Worm (Caenorhabditis elegans) whole organism, late embryonic: ENCODE measurements around the gene D1054.9.

Experiments
- C08G9.2 ChIP-seq: sonication (generic microtip); optimal IDR thresholded peaks from 2 replicates; lab custom pipeline; 2016; ENCODE audit warnings: mild to moderate bottlenecking, missing genetic modification characterization, moderate library complexity, missing compliant biosample characterization
- F13H6.1 ChIP-seq: sonication (generic microtip); optimal IDR thresholded peaks from 2 replicates; lab custom pipeline; 2016; ENCODE audit warnings: missing genetic modification characterization, missing compliant biosample characterization
- ama-1 ChIP-seq: fragments of 150-350 bp; optimal IDR thresholded peaks from 2 replicates; lab custom pipeline; 2014
- ceh-34 ChIP-seq: sonication (generic microtip); optimal IDR thresholded peaks from 2 replicates; lab custom pipeline; 2016; ENCODE audit warnings: mild to moderate bottlenecking, missing genetic modification characterization, missing compliant biosample characterization
- dmd-4 ChIP-seq: sonication (generic microtip); optimal IDR thresholded peaks from 2 replicates; lab custom pipeline; 2016; ENCODE audit warnings: borderline replicate concordance, missing genetic modification characterization, missing compliant biosample characterization
- fkh-10 ChIP-seq: fragments of 150-350 bp; optimal IDR thresholded peaks from 2 replicates; lab custom pipeline; 2014; ENCODE audit warnings: missing biosample characterization, missing genetic modification reagents, missing genetic modification characterization
- fkh-6 ChIP-seq: sonication (generic microtip); optimal IDR thresholded peaks from 2 replicates; lab custom pipeline; 2016; ENCODE audit warnings: missing genetic modification characterization, missing compliant biosample characterization
- lin-11 ChIP-seq: fragments of 200-800 bp; sonication (Bioruptor generic); optimal IDR thresholded peaks from 2 replicates; lab custom pipeline; 2018; ENCODE audit warnings: mild to moderate bottlenecking, missing genetic modification characterization, missing compliant biosample characterization
- pha-2 ChIP-seq: sonication (generic microtip); optimal IDR thresholded peaks from 2 replicates; lab custom pipeline; 2017; ENCODE audit warnings: mild to moderate bottlenecking, missing genetic modification characterization, missing compliant biosample characterization
- pha-4 ChIP-seq: fragments of 150-350 bp; optimal IDR thresholded peaks from 2 replicates; lab custom pipeline; 2018; ENCODE audit warnings: missing biosample characterization, missing genetic modification reagents, missing genetic modification characterization
- ref-2 ChIP-seq: sonication (generic microtip); optimal IDR thresholded peaks from 2 replicates; lab custom pipeline; 2016; ENCODE audit warnings: missing genetic modification characterization, missing compliant biosample characterization

ce11 chrV:10813425-10814156 is 22.7 kb upstream of the D1054.9 start, which contains the start of the genes C29A12.1 and lig-1:
- TF ChIP-seq fkh-10: no peak
- TF ChIP-seq ama-1: no peak
- TF ChIP-seq ref-2 (tag; lab: Kevin White, UChicago): no peak
- TF ChIP-seq fkh-6: no peak
- TF ChIP-seq F13H6.1 (tag; lab: Kevin White, UChicago): no peak
- no peak for TF ChIP-seq dmd-4 (tag; lab: Kevin White, UChicago)
- TF ChIP-seq ceh-34 (tag; lab: Kevin White, UChicago): no peak
- TF ChIP-seq pha-4: no peak
- no peak for TF ChIP-seq pha-2 (tag; lab: Kevin White, UChicago)
- TF ChIP-seq lin-11 (tag; lab: Kevin White, UChicago): no peak
- no peak for TF ChIP-seq C08G9.2 (tag; lab: Kevin White, UChicago)
